Worm (Caenorhabditis elegans) whole organism, early embryonic: ENCODE data around the gene ntl-4.

ENCODE experiments used
- B0310.2 ChIP-seq: sonication (generic microtip); optimal IDR thresholded peaks from 2 replicates; lab custom pipeline; 2016; ENCODE audit warnings: mild to moderate bottlenecking, missing genetic modification characterization, missing compliant biosample characterization
- F13C5.2 ChIP-seq: sonication (generic microtip); optimal IDR thresholded peaks from 2 replicates; lab custom pipeline; 2017; ENCODE audit warnings: mild to moderate bottlenecking, missing genetic modification characterization, inconsistent platforms, missing compliant biosample characterization
- aly-1 ChIP-seq: sonication (generic microtip); optimal IDR thresholded peaks from 2 replicates; lab custom pipeline; 2016; ENCODE audit warnings: missing genetic modification characterization, missing compliant biosample characterization
- ama-1 ChIP-seq: fragments of 150-350 bp; optimal IDR thresholded peaks from 2 replicates; lab custom pipeline; 2014
- ceh-13 ChIP-seq: fragments of 200-800 bp; sonication (Bioruptor generic); optimal IDR thresholded peaks from 2 replicates; lab custom pipeline; 2018; ENCODE audit warnings: mild to moderate bottlenecking, missing genetic modification characterization, missing compliant biosample characterization
- ceh-36 ChIP-seq: sonication (generic microtip); optimal IDR thresholded peaks from 2 replicates; lab custom pipeline; 2016; ENCODE audit warnings: missing genetic modification characterization, inconsistent platforms, missing compliant biosample characterization
- ets-7 ChIP-seq: sonication (generic microtip); optimal IDR thresholded peaks from 2 replicates; lab custom pipeline; 2016; ENCODE audit warnings: missing genotype, missing genetic modification characterization, missing compliant biosample characterization
- flt-1 ChIP-seq: fragments of 200-800 bp; sonication (Bioruptor generic); IDR thresholded peaks from 2 replicates; pipeline ENCODE4 v1.3.6; 2022; ENCODE audit warnings: missing genetic modification characterization, missing compliant biosample characterization
- hmbx-1 ChIP-seq: sonication (generic microtip); optimal IDR thresholded peaks from 2 replicates; lab custom pipeline; 2016; ENCODE audit warnings: mild to moderate bottlenecking, missing genetic modification characterization, missing compliant biosample characterization
- hmg-4 ChIP-seq: fragments of 200-800 bp; sonication (Bioruptor generic); optimal IDR thresholded peaks from 2 replicates; lab custom pipeline; 2018; ENCODE audit warnings: mild to moderate bottlenecking, missing genetic modification characterization, missing compliant biosample characterization
- hnd-1 ChIP-seq: sonication (generic microtip); optimal IDR thresholded peaks from 2 replicates; lab custom pipeline; 2016; ENCODE audit warnings: missing genetic modification characterization, missing compliant biosample characterization
- pes-1 ChIP-seq: fragments of 200-800 bp; sonication (Bioruptor generic); IDR thresholded peaks from 2 replicates; pipeline ENCODE4 v1.3.6; 2022; ENCODE audit warnings: missing genetic modification reagents, missing genetic modification characterization, missing compliant biosample characterization
- scrt-1 ChIP-seq: fragments of 200-800 bp; sonication (Bioruptor generic); IDR thresholded peaks from 2 replicates; pipeline ENCODE4 v1.3.6; 2022; ENCODE audit warnings: missing genetic modification characterization, missing compliant biosample characterization
- sea-1 ChIP-seq: fragments of 200-800 bp; sonication (Bioruptor generic); conservative IDR thresholded peaks from 2 replicates; pipeline ENCODE4 v1.3.6; 2022; ENCODE audit warnings: missing genetic modification characterization, missing compliant biosample characterization
- tbx-11 ChIP-seq: fragments of 200-800 bp; sonication (Bioruptor generic); IDR thresholded peaks from 2 replicates; pipeline ENCODE4 v1.3.6; 2022; ENCODE audit warnings: missing genetic modification characterization, missing compliant biosample characterization
- tbx-37 ChIP-seq: fragments of 200-800 bp; sonication (Bioruptor generic); conservative IDR thresholded peaks from 2 replicates; pipeline ENCODE4 v1.3.6; 2022; ENCODE audit warnings: missing genetic modification reagents, missing genetic modification characterization, missing compliant biosample characterization
- tra-4 ChIP-seq: sonication (generic microtip); optimal IDR thresholded peaks from 2 replicates; lab custom pipeline; 2017; ENCODE audit warnings: missing genetic modification characterization, missing compliant biosample characterization

The ntl-4 gene

ce11 chrIV:7958092-7958491 is 47.7 kb downstream of the ntl-4 start:
- TF ChIP-seq aly-1 (tag; lab: Kevin White, UChicago) (no peak), ama-1 (no peak), tbx-37 (no peak), ets-7 (tag; lab: Kevin White, UChicago) (no peak)

ce11 chrIV:7961889-7962342 is 51.5 kb downstream of the ntl-4 start:
- TF ChIP-seq tra-4: no peak
- TF ChIP-seq ets-7 (tag; lab: Kevin White, UChicago): no peak
- TF ChIP-seq F13C5.2 (tag; lab: Kevin White, UChicago): no peak
- TF ChIP-seq ama-1: no peak
- TF ChIP-seq ceh-36 (tag; lab: Kevin White, UChicago): no peak
- TF ChIP-seq flt-1 (GFP tag; lab: Robert Waterston, UW): no peak
- TF ChIP-seq scrt-1 (GFP tag; lab: Robert Waterston, UW): no peak
- no peak for TF ChIP-seq tbx-37
- no peak for TF ChIP-seq hmg-4 (GFP tag; lab: Kevin White, UChicago)
- no peak for TF ChIP-seq hmbx-1 (tag; lab: Kevin White, UChicago)
- TF ChIP-seq B0310.2 (tag; lab: Kevin White, UChicago): no peak
- no peak for TF ChIP-seq hnd-1 (tag; lab: Kevin White, UChicago)
- TF ChIP-seq pes-1 (GFP tag; lab: Robert Waterston, UW): no peak
- no peak for TF ChIP-seq sea-1
- no peak for TF ChIP-seq aly-1 (tag; lab: Kevin White, UChicago)
- TF ChIP-seq ceh-13: no peak
- no peak for TF ChIP-seq tbx-11 (GFP tag; lab: Robert Waterston, UW)
